Worm (Caenorhabditis elegans): ENCODE data around the gene arrd-9.

Gene arrd-9

ce11 chrII:12494067-12494477 lies 13.4 kb upstream of the arrd-9 start:
- TF ChIP-seq tbx-37 (GFP tag; conservative IDR thresholded peaks at IDR 0.05) (no peak), scrt-1 (GFP tag; IDR thresholded peaks at IDR 0.05) (no peak), aly-1 (tag; optimal IDR thresholded peaks at IDR 0.05) (no peak), flt-1 (GFP tag; IDR thresholded peaks at IDR 0.05) (no peak), hnd-1 (tag; optimal IDR thresholded peaks at IDR 0.05) (no peak), tra-4 (tag; optimal IDR thresholded peaks at IDR 0.05) (no peak), F13C5.2 (tag; optimal IDR thresholded peaks at IDR 0.05) (no peak), ets-7 (tag; optimal IDR thresholded peaks at IDR 0.05) (no peak), hmbx-1 (tag; optimal IDR thresholded peaks at IDR 0.05) (no peak), ama-1 (optimal IDR thresholded peaks at IDR 0.05) (no peak), ceh-36 (tag; optimal IDR thresholded peaks at IDR 0.05) (no peak), B0310.2 (tag; optimal IDR thresholded peaks at IDR 0.05) (no peak), hmg-4 (GFP tag; optimal IDR thresholded peaks at IDR 0.05) (no peak), sea-1 (GFP tag; conservative IDR thresholded peaks at IDR 0.05) (no peak), tbx-11 (GFP tag; IDR thresholded peaks at IDR 0.05) (no peak), pes-1 (GFP tag; IDR thresholded peaks at IDR 0.05) (no peak), ceh-13 (GFP tag; optimal IDR thresholded peaks at IDR 0.05) (no peak)

ce11 chrII:12491936-12492335 lies 11.2 kb upstream of the arrd-9 start, which contains the start of gene srz-6:
Gene srz-6 (plus strand): TSS chrII:12492236.
- TF ChIP-seq tbx-11 (GFP tag; IDR thresholded peaks at IDR 0.05) (no peak), pes-1 (GFP tag; IDR thresholded peaks at IDR 0.05) (no peak), flt-1 (GFP tag; IDR thresholded peaks at IDR 0.05) (no peak), ama-1 (optimal IDR thresholded peaks at IDR 0.05) (no peak), tbx-37 (GFP tag; conservative IDR thresholded peaks at IDR 0.05) (no peak), sea-1 (GFP tag; conservative IDR thresholded peaks at IDR 0.05) (no peak), scrt-1 (GFP tag; IDR thresholded peaks at IDR 0.05) (no peak)

- TF ChIP-seq hmbx-1 (tag; optimal IDR thresholded peaks at IDR 0.05) (no peak), hnd-1 (tag; optimal IDR thresholded peaks at IDR 0.05) (no peak), tra-4 (tag; optimal IDR thresholded peaks at IDR 0.05) (no peak), F13C5.2 (tag; optimal IDR thresholded peaks at IDR 0.05) (no peak), sea-1 (GFP tag; conservative IDR thresholded peaks at IDR 0.05) (no peak), scrt-1 (GFP tag; IDR thresholded peaks at IDR 0.05) (no peak), ceh-13 (GFP tag; optimal IDR thresholded peaks at IDR 0.05) (no peak), hmg-4 (GFP tag; optimal IDR thresholded peaks at IDR 0.05) (no peak)
Observed at ce11 chrII:12489903-12490302, 9.2 kb upstream of the arrd-9 start, which contains the start of gene T21B4.15. Gene T21B4.15 (plus strand): TSS chrII:12490203.

- TF ChIP-seq ets-7 (tag; optimal IDR thresholded peaks at IDR 0.05), result no peak
- TF ChIP-seq sea-1 (GFP tag; conservative IDR thresholded peaks at IDR 0.05), result no peak
- TF ChIP-seq scrt-1 (GFP tag; IDR thresholded peaks at IDR 0.05), result no peak
- TF ChIP-seq F13C5.2 (tag; optimal IDR thresholded peaks at IDR 0.05), result no peak
- no peak for TF ChIP-seq ceh-13 (GFP tag; optimal IDR thresholded peaks at IDR 0.05)
- no peak for TF ChIP-seq hnd-1 (tag; optimal IDR thresholded peaks at IDR 0.05)
- TF ChIP-seq B0310.2 (tag; optimal IDR thresholded peaks at IDR 0.05), result no peak
- no peak for TF ChIP-seq ama-1 (optimal IDR thresholded peaks at IDR 0.05)
- no peak for TF ChIP-seq hmg-4 (GFP tag; optimal IDR thresholded peaks at IDR 0.05)
- TF ChIP-seq hmbx-1 (tag; optimal IDR thresholded peaks at IDR 0.05), result no peak
- no peak for TF ChIP-seq flt-1 (GFP tag; IDR thresholded peaks at IDR 0.05)
- no peak for TF ChIP-seq tra-4 (tag; optimal IDR thresholded peaks at IDR 0.05)
- TF ChIP-seq pes-1 (GFP tag; IDR thresholded peaks at IDR 0.05), result no peak
- TF ChIP-seq tbx-11 (GFP tag; IDR thresholded peaks at IDR 0.05), result no peak
- no peak for TF ChIP-seq aly-1 (tag; optimal IDR thresholded peaks at IDR 0.05)
- TF ChIP-seq tbx-37 (GFP tag; conservative IDR thresholded peaks at IDR 0.05), result no peak
Observed at ce11 chrII:12488810-12489209, 8.1 kb upstream of the arrd-9 start.

ce11 chrII:12485060-12485459 lies 4.3 kb upstream of the arrd-9 start, which contains the start of gene F15A4.10:
Gene F15A4.10 (minus strand): TSS chrII:12485160.
- TF ChIP-seq F13C5.2 (tag; optimal IDR thresholded peaks at IDR 0.05) (no peak), scrt-1 (GFP tag; IDR thresholded peaks at IDR 0.05) (no peak), sea-1 (GFP tag; conservative IDR thresholded peaks at IDR 0.05) (no peak), ceh-36 (tag; optimal IDR thresholded peaks at IDR 0.05) (no peak)

ce11 chrII:12482622-12483021 lies 1.9 kb upstream of the arrd-9 start, which contains the start of gene fbxb-102:
Gene fbxb-102 (plus strand): TSS chrII:12482922.
- TF ChIP-seq ets-7 (tag; optimal IDR thresholded peaks at IDR 0.05) (no peak), hmg-4 (GFP tag; optimal IDR thresholded peaks at IDR 0.05) (no peak), ceh-13 (GFP tag; optimal IDR thresholded peaks at IDR 0.05) (no peak), B0310.2 (tag; optimal IDR thresholded peaks at IDR 0.05) (no peak), ama-1 (optimal IDR thresholded peaks at IDR 0.05) (no peak)

ce11 chrII:12481645-12482044 lies 934 bp upstream of the arrd-9 start:
- TF ChIP-seq B0310.2 (tag; optimal IDR thresholded peaks at IDR 0.05), result no peak
- TF ChIP-seq pes-1 (GFP tag; IDR thresholded peaks at IDR 0.05), result no peak
- no peak for TF ChIP-seq hnd-1 (tag; optimal IDR thresholded peaks at IDR 0.05)
- TF ChIP-seq ets-7 (tag; optimal IDR thresholded peaks at IDR 0.05), result no peak
- no peak for TF ChIP-seq tra-4 (tag; optimal IDR thresholded peaks at IDR 0.05)
- no peak for TF ChIP-seq tbx-11 (GFP tag; IDR thresholded peaks at IDR 0.05)
- TF ChIP-seq aly-1 (tag; optimal IDR thresholded peaks at IDR 0.05), result no peak
- no peak for TF ChIP-seq hmbx-1 (tag; optimal IDR thresholded peaks at IDR 0.05)
- TF ChIP-seq ceh-13 (GFP tag; optimal IDR thresholded peaks at IDR 0.05), result no peak
- no peak for TF ChIP-seq sea-1 (GFP tag; conservative IDR thresholded peaks at IDR 0.05)
- TF ChIP-seq hmg-4 (GFP tag; optimal IDR thresholded peaks at IDR 0.05), result no peak
- no peak for TF ChIP-seq flt-1 (GFP tag; IDR thresholded peaks at IDR 0.05)
- no peak for TF ChIP-seq tbx-37 (GFP tag; conservative IDR thresholded peaks at IDR 0.05)
- no peak for TF ChIP-seq ama-1 (optimal IDR thresholded peaks at IDR 0.05)
- TF ChIP-seq ceh-36 (tag; optimal IDR thresholded peaks at IDR 0.05), result no peak
- no peak for TF ChIP-seq F13C5.2 (tag; optimal IDR thresholded peaks at IDR 0.05)
- no peak for TF ChIP-seq scrt-1 (GFP tag; IDR thresholded peaks at IDR 0.05)

- no peak for TF ChIP-seq F13C5.2 (tag; optimal IDR thresholded peaks at IDR 0.05)
- TF ChIP-seq ceh-36 (tag; optimal IDR thresholded peaks at IDR 0.05), result no peak
- TF ChIP-seq ama-1 (optimal IDR thresholded peaks at IDR 0.05), result no peak
- no peak for TF ChIP-seq tbx-11 (GFP tag; IDR thresholded peaks at IDR 0.05)
- no peak for TF ChIP-seq aly-1 (tag; optimal IDR thresholded peaks at IDR 0.05)
- TF ChIP-seq hnd-1 (tag; optimal IDR thresholded peaks at IDR 0.05), result no peak
- no peak for TF ChIP-seq tra-4 (tag; optimal IDR thresholded peaks at IDR 0.05)
- TF ChIP-seq B0310.2 (tag; optimal IDR thresholded peaks at IDR 0.05), result no peak
- TF ChIP-seq scrt-1 (GFP tag; IDR thresholded peaks at IDR 0.05), result no peak
- no peak for TF ChIP-seq pes-1 (GFP tag; IDR thresholded peaks at IDR 0.05)
- no peak for TF ChIP-seq tbx-37 (GFP tag; conservative IDR thresholded peaks at IDR 0.05)
- TF ChIP-seq sea-1 (GFP tag; conservative IDR thresholded peaks at IDR 0.05), result no peak
- no peak for TF ChIP-seq ceh-13 (GFP tag; optimal IDR thresholded peaks at IDR 0.05)
- no peak for TF ChIP-seq ets-7 (tag; optimal IDR thresholded peaks at IDR 0.05)
- no peak for TF ChIP-seq hmbx-1 (tag; optimal IDR thresholded peaks at IDR 0.05)
- no peak for TF ChIP-seq hmg-4 (GFP tag; optimal IDR thresholded peaks at IDR 0.05)
- no peak for TF ChIP-seq flt-1 (GFP tag; IDR thresholded peaks at IDR 0.05)
Observed at ce11 chrII:12473406-12473805, 7.3 kb downstream of the arrd-9 start, which contains the start of gene srg-17. Gene srg-17 (plus strand): TSS chrII:12473706.
